Worm (Caenorhabditis elegans) whole organism, late embryonic: Measurements from ENCODE around the gene T09A5.14.

Source experiments
- C08G9.2 ChIP-seq: sonication (generic microtip); optimal IDR thresholded peaks from 2 replicates; lab custom pipeline; 2016; ENCODE audit warnings: mild to moderate bottlenecking, missing genetic modification characterization, moderate library complexity, missing compliant biosample characterization
- F13H6.1 ChIP-seq: sonication (generic microtip); optimal IDR thresholded peaks from 2 replicates; lab custom pipeline; 2016; ENCODE audit warnings: missing genetic modification characterization, missing compliant biosample characterization
- K02D7.2 ChIP-seq: sonication (generic microtip); optimal IDR thresholded peaks from 2 replicates; lab custom pipeline; 2017; ENCODE audit warnings: mild to moderate bottlenecking, missing genetic modification characterization, missing compliant biosample characterization
- K09A11.1 ChIP-seq: sonication (generic microtip); optimal IDR thresholded peaks from 2 replicates; lab custom pipeline; 2017; ENCODE audit warnings: antibody characterized with exemption, mild to moderate bottlenecking, missing genetic modification characterization, missing compliant biosample characterization; ENCODE audit not compliant: insufficient read depth
- T23F11.4 ChIP-seq: fragments of 200-800 bp; sonication (Bioruptor generic); optimal IDR thresholded peaks from 2 replicates; lab custom pipeline; 2018; ENCODE audit warnings: mild to moderate bottlenecking, missing genetic modification characterization, missing compliant biosample characterization
- ahr-1 ChIP-seq: sonication (generic microtip); optimal IDR thresholded peaks from 2 replicates; lab custom pipeline; 2016; ENCODE audit warnings: missing genetic modification characterization, missing compliant biosample characterization
- ama-1 ChIP-seq: fragments of 150-350 bp; optimal IDR thresholded peaks from 2 replicates; lab custom pipeline; 2014
- ceh-14 ChIP-seq: sonication (generic microtip); optimal IDR thresholded peaks from 2 replicates; lab custom pipeline; 2016; ENCODE audit warnings: missing genotype, missing genetic modification characterization, missing compliant biosample characterization
- ceh-19 ChIP-seq: fragments of 200-800 bp; sonication (Bioruptor generic); optimal IDR thresholded peaks from 2 replicates; lab custom pipeline; 2018; ENCODE audit warnings: mild to moderate bottlenecking, missing genetic modification characterization, missing compliant biosample characterization
- ceh-24 ChIP-seq: sonication (generic microtip); optimal IDR thresholded peaks from 2 replicates; lab custom pipeline; 2016; ENCODE audit warnings: mild to moderate bottlenecking, missing genetic modification characterization, missing compliant biosample characterization
- ceh-30 ChIP-seq: fragments of 150-350 bp; optimal IDR thresholded peaks from 2 replicates; lab custom pipeline; 2014; ENCODE audit warnings: missing biosample characterization, missing genetic modification characterization
- che-1 ChIP-seq: sonication (generic microtip); optimal IDR thresholded peaks from 2 replicates; lab custom pipeline; 2016; ENCODE audit warnings: mild to moderate bottlenecking, missing genetic modification characterization, missing compliant biosample characterization
- dve-1 ChIP-seq: sonication (generic microtip); optimal IDR thresholded peaks from 2 replicates; lab custom pipeline; 2017; ENCODE audit warnings: antibody characterized with exemption, mild to moderate bottlenecking, missing genetic modification characterization, missing compliant biosample characterization
- elt-2 ChIP-seq: sonication (generic microtip); optimal IDR thresholded peaks from 2 replicates; lab custom pipeline; 2016; ENCODE audit warnings: missing genetic modification reagents, missing genetic modification characterization, missing compliant biosample characterization
- elt-4 ChIP-seq: sonication (generic microtip); optimal IDR thresholded peaks from 2 replicates; lab custom pipeline; 2016; ENCODE audit warnings: missing genetic modification characterization, missing compliant biosample characterization
- ets-4 ChIP-seq: sonication (generic microtip); optimal IDR thresholded peaks from 2 replicates; lab custom pipeline; 2016; ENCODE audit warnings: missing genetic modification characterization, missing compliant biosample characterization
- eyg-1 ChIP-seq: sonication (generic microtip); optimal IDR thresholded peaks from 2 replicates; lab custom pipeline; 2016; ENCODE audit warnings: missing genotype, missing genetic modification characterization, missing compliant biosample characterization
- fax-1 ChIP-seq: sonication (generic microtip); optimal IDR thresholded peaks from 2 replicates; lab custom pipeline; 2016; ENCODE audit warnings: missing genotype, missing genetic modification characterization, missing compliant biosample characterization
- fkh-6 ChIP-seq: sonication (generic microtip); optimal IDR thresholded peaks from 2 replicates; lab custom pipeline; 2016; ENCODE audit warnings: missing genetic modification characterization, missing compliant biosample characterization
- gmeb-2 ChIP-seq: sonication (generic microtip); optimal IDR thresholded peaks from 2 replicates; lab custom pipeline; 2016; ENCODE audit warnings: missing genetic modification characterization, inconsistent platforms, missing compliant biosample characterization
- hlh-6 ChIP-seq: sonication (generic microtip); optimal IDR thresholded peaks from 2 replicates; lab custom pipeline; 2016; ENCODE audit warnings: missing genotype, missing genetic modification characterization, missing compliant biosample characterization
- lim-6 ChIP-seq: sonication (generic microtip); optimal IDR thresholded peaks from 2 replicates; lab custom pipeline; 2016; ENCODE audit warnings: missing genetic modification characterization, missing compliant biosample characterization
- nhr-11 ChIP-seq: fragments of 150-350 bp; optimal IDR thresholded peaks from 2 replicates; lab custom pipeline; 2014; ENCODE audit warnings: missing biosample characterization, missing genetic modification characterization
- npax-4 ChIP-seq: sonication (generic microtip); optimal IDR thresholded peaks from 2 replicates; lab custom pipeline; 2016; ENCODE audit warnings: missing genetic modification characterization, missing compliant biosample characterization
- pag-3 ChIP-seq: sonication (generic microtip); optimal IDR thresholded peaks from 2 replicates; lab custom pipeline; 2016; ENCODE audit warnings: missing compliant biosample characterization, missing genetic modification characterization, borderline replicate concordance
- pha-2 ChIP-seq: sonication (generic microtip); optimal IDR thresholded peaks from 2 replicates; lab custom pipeline; 2017; ENCODE audit warnings: mild to moderate bottlenecking, missing genetic modification characterization, missing compliant biosample characterization
- pha-4 ChIP-seq: fragments of 150-350 bp; optimal IDR thresholded peaks from 2 replicates; lab custom pipeline; 2018; ENCODE audit warnings: missing biosample characterization, missing genetic modification reagents, missing genetic modification characterization
- pqm-1 ChIP-seq: sonication (generic microtip); optimal IDR thresholded peaks from 2 replicates; lab custom pipeline; 2016; ENCODE audit warnings: missing genetic modification characterization, missing compliant biosample characterization
- pros-1 ChIP-seq: fragments of 150-350 bp; optimal IDR thresholded peaks from 2 replicates; lab custom pipeline; 2014; ENCODE audit warnings: missing biosample characterization, missing genetic modification reagents, missing genetic modification characterization
- sox-4 ChIP-seq: sonication (generic microtip); optimal IDR thresholded peaks from 2 replicates; lab custom pipeline; 2017; ENCODE audit warnings: mild to moderate bottlenecking, missing genetic modification characterization, inconsistent platforms, missing compliant biosample characterization
- syd-9 ChIP-seq: sonication (generic microtip); optimal IDR thresholded peaks from 2 replicates; lab custom pipeline; 2016; ENCODE audit warnings: mild to moderate bottlenecking, missing genetic modification characterization, moderate library complexity, missing compliant biosample characterization
- tbx-2 ChIP-seq: sonication (generic microtip); optimal IDR thresholded peaks from 2 replicates; lab custom pipeline; 2016; ENCODE audit warnings: missing genetic modification characterization, missing compliant biosample characterization
- tbx-7 ChIP-seq: sonication (generic microtip); optimal IDR thresholded peaks from 2 replicates; lab custom pipeline; 2016; ENCODE audit warnings: missing genotype, missing genetic modification characterization, missing compliant biosample characterization
- unc-3 ChIP-seq, 2 experiments: fragments of 200-800 bp in 1 of 2; sonication (Bioruptor generic) in 1 of 2; sonication (generic microtip) in 1 of 2; conservative IDR thresholded peaks in 1 of 2; optimal IDR thresholded peaks in 1 of 2; 2 replicates each; pipeline versions ENCODE4 v1.3.6 to Lab custom; 2016 to 2022; ENCODE audit warnings: missing compliant biosample characterization in 2 of 2, missing genetic modification characterization in 2 of 2, missing genetic modification reagents in 1 of 2
- unc-55 ChIP-seq: sonication (generic microtip); optimal IDR thresholded peaks from 2 replicates; lab custom pipeline; 2017; ENCODE audit warnings: missing biosample characterization, missing genetic modification reagents, missing genetic modification characterization
- ztf-16 ChIP-seq: sonication (generic microtip); optimal IDR thresholded peaks from 2 replicates; lab custom pipeline; 2017; ENCODE audit warnings: missing genetic modification characterization, missing compliant biosample characterization

The T09A5.14 gene

DNA sequence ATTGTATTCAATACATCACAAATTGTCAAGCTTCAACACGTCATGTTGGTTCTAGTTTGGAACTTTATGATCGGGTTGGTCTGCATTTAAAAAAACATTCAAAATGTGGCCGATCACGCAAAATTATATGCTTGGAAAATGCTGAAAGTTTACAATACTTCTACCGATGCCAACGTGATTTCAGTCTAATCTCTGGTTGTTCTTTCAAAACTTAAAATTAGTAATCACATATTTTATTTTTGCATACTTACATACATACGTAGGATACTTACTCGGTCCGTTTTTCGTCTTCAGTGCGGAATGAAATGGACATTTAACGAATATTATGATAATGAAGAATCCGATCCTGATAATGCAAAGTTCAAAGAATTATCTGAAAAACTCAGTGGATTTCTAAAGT, 7.0 kb upstream of the T09A5.14 start, which contains the start of gene srw-62:
Gene srw-62 (plus strand): TSS at position 301 of the 400 bp plus-strand sequence.
- TF ChIP-seq nhr-11 (tag; lab: Kevin White, UChicago) (no peak), npax-4 (tag; lab: Kevin White, UChicago) (no peak), ceh-30 (no peak), pha-2 (tag; lab: Kevin White, UChicago) (no peak), unc-3 (GFP tag; conservative IDR thresholded peaks at IDR 0.05; lab: Robert Waterston, UW) (no peak), unc-3 (tag; optimal IDR thresholded peaks at IDR 0.05; lab: Kevin White, UChicago) (no peak), sox-4 (no peak), ets-4 (tag; lab: Kevin White, UChicago) (no peak), pqm-1 (tag; lab: Kevin White, UChicago) (no peak), F13H6.1 (tag; lab: Kevin White, UChicago) (no peak), gmeb-2 (no peak), C08G9.2 (no peak), eyg-1 (tag; lab: Kevin White, UChicago) (no peak), ama-1 (lab: Kevin White, UChicago) (no peak), K02D7.2 (tag; lab: Kevin White, UChicago) (no peak), hlh-6 (tag; lab: Kevin White, UChicago) (no peak), ceh-19 (no peak), ahr-1 (tag; lab: Kevin White, UChicago) (no peak), elt-4 (no peak)

DNA sequence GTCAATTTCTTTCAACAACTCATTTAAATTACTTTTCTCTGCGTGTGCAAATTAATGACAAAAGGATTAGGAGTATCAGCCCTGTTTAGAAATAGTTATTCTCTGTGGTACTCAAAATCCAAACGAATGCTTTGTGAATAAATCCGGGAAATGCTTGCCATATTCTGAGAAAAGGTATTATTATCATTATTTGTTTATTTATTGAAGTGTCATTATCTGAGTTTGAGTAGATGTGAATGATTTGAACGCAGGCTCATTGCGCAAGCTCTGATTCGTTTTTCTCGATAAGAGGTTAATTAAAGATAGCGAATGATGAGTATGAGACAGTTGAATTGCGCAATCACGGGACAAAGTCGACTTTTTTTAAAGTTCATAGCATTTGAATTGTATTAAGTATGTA, 4.3 kb upstream of the T09A5.14 start:
- TF ChIP-seq K09A11.1 (tag; lab: Kevin White, UChicago) (no peak), elt-2 (tag; lab: Kevin White, UChicago) (peak; percentile 93)
- TF ChIP-seq, all 69 proteins: peak for 1

DNA sequence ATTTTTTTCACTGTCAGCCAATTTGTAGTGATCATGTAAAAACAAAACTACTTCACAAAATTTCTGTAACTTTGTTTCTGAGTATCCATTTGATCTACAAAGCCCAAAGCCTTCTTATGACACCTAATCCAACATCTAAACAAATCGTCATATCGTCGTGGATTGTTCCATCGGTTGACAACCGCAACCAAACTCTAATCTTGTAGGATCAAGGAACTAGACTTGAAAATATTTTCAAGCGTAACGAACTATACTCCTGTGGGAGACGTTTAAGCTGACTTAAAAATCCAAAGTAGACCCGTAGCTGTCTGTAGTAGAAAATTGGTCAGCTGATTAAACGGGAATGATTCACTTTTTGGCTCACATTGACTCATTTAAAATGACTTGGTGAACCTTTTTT, 2.5 kb upstream of the T09A5.14 start:
- no peak for TF ChIP-seq syd-9 (tag; lab: Kevin White, UChicago)
- no peak for TF ChIP-seq pha-4
- TF ChIP-seq pag-3 (tag; lab: Kevin White, UChicago), result no peak
- TF ChIP-seq ceh-14 (tag; lab: Kevin White, UChicago), result no peak
- TF ChIP-seq tbx-2, result no peak
- TF ChIP-seq, all 69 proteins: peak for 0

DNA sequence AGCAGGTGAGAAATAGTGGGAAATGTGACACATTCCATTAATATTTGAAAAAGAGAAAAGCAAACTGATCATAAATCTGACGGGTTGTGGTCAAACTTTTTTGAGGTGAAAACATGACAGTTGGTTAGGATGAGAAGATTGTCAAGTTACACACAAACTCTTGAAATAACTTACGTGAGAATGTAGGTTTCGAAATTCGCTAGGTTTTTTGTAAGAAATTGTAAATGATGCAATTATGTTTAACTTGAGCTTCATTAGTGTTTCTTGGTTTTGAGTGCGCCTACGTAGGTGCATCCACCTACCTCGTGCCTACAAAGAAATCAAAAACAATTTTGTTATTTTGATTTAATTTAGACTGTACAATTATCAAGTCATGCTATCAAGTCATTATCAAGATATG, 3.2 kb downstream of the T09A5.14 start, which contains the start of gene cex-2:
Gene cex-2 (minus strand): TSS at position 101 of the 400 bp plus-strand sequence.
- no peak for TF ChIP-seq T23F11.4 (GFP tag; lab: Kevin White, UChicago)
- TF ChIP-seq pros-1 (tag; lab: Kevin White, UChicago), result no peak
- TF ChIP-seq ceh-30, result no peak
- no peak for TF ChIP-seq che-1 (tag; lab: Kevin White, UChicago)
- TF ChIP-seq fax-1 (tag; lab: Kevin White, UChicago), result no peak
- no peak for TF ChIP-seq nhr-11 (tag; lab: Kevin White, UChicago)
- no peak for TF ChIP-seq pha-2 (tag; lab: Kevin White, UChicago)
- TF ChIP-seq ahr-1 (tag; lab: Kevin White, UChicago), result no peak
- TF ChIP-seq unc-55 (GFP tag; lab: Kevin White, UChicago), result no peak
- no peak for TF ChIP-seq syd-9 (tag; lab: Kevin White, UChicago)
- no peak for TF ChIP-seq ceh-24 (tag; lab: Kevin White, UChicago)
- no peak for TF ChIP-seq pqm-1 (tag; lab: Kevin White, UChicago)
- TF ChIP-seq fkh-6, result no peak
- no peak for TF ChIP-seq lim-6 (tag; lab: Kevin White, UChicago)
- no peak for TF ChIP-seq elt-4
- TF ChIP-seq tbx-7, result no peak
- no peak for TF ChIP-seq dve-1 (tag; lab: Kevin White, UChicago)
- TF ChIP-seq K09A11.1 (tag; lab: Kevin White, UChicago), result no peak
- TF ChIP-seq gmeb-2, result no peak
- TF ChIP-seq ztf-16 (tag; lab: Kevin White, UChicago), result no peak
